Worm (Caenorhabditis elegans) whole organism, young adult: Measurements from ENCODE around the gene F21D12.2.

Experiments used
- Y67H2A.10 ChIP-seq: fragments of 200-800 bp; sonication (Bioruptor generic); conservative IDR thresholded peaks from 2 replicates; pipeline ENCODE4 v1.3.6; 2022; ENCODE audit warnings: missing genetic modification reagents, missing genetic modification characterization, missing compliant biosample characterization
- him-1 ChIP-seq: sonication (generic microtip); optimal IDR thresholded peaks from 2 replicates; lab custom pipeline; 2016; ENCODE audit warnings: missing genotype, missing genetic modification reagents, missing genetic modification characterization, missing compliant biosample characterization
- hrde-1 ChIP-seq: sonication (generic microtip); optimal IDR thresholded peaks from 2 replicates; lab custom pipeline; 2016; ENCODE audit warnings: missing genetic modification characterization, mild to moderate bottlenecking, missing compliant biosample characterization, moderate library complexity, missing genotype, missing genetic modification reagents, borderline replicate concordance
- hsf-1 ChIP-seq: fragments of 200-800 bp; sonication (Bioruptor generic); IDR thresholded peaks from 2 replicates; pipeline ENCODE4 v1.3.6; 2022; ENCODE audit warnings: missing genetic modification reagents, missing genetic modification characterization, missing compliant biosample characterization
- nhr-120 ChIP-seq: fragments of 200-800 bp; sonication (Bioruptor generic); IDR thresholded peaks from 2 replicates; pipeline ENCODE4 v1.3.6; 2022; ENCODE audit warnings: missing genetic modification characterization, missing compliant biosample characterization
- ztf-6 ChIP-seq: fragments of 200-800 bp; sonication (Bioruptor generic); IDR thresholded peaks from 2 replicates; pipeline ENCODE4 v1.3.6; 2022; ENCODE audit warnings: missing genetic modification reagents, missing genetic modification characterization, missing compliant biosample characterization

Gene F21D12.2

DNA sequence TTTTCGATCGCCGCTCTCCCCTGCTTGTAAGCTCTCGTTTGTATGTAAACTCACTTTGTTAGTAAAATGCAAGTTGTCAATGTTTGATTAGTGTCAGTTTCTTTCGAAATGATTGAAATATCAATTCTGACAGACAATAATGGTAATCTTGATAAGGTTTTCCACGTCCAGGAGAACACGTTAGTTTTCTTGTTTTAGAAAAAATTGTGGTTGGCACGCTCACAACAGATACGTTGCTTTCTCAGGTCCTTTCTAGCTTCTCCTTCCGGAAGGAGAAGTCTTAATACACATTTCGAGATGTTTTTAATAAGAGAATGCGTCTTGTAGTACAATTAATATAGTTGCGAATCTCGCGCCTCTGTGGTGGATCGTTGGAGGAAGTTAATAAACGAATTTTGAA is 51.2 kb downstream of the F21D12.2 start, which contains the start of gene F43E2.6:
F43E2.6 (minus strand) TSS at position 101 of the 400 bp plus-strand sequence.
- TF ChIP-seq him-1 (no peak), Y67H2A.10 (GFP tag; lab: Robert Waterston, UW) (no peak), hsf-1 (GFP tag; lab: Robert Waterston, UW) (no peak), ztf-6 (GFP tag; lab: Robert Waterston, UW) (no peak), nhr-120 (GFP tag; lab: Robert Waterston, UW) (no peak), hrde-1 (no peak)
